Fruit fly (Drosophila melanogaster) whole organism, embryonic: ENCODE data around the gene DIP2.

Experiments used
- CG10654 ChIP-seq: fragments of 200-800 bp; sonication (Bioruptor generic); optimal IDR thresholded peaks from 2 replicates; lab custom pipeline; 2016; ENCODE audit warnings: missing biosample characterization, missing genetic modification characterization
- CG12744 ChIP-seq: fragments of 200-800 bp; sonication (Bioruptor generic); optimal IDR thresholded peaks from 2 replicates; lab custom pipeline; 2016; ENCODE audit warnings: missing biosample characterization, missing genetic modification characterization
- CG1529 ChIP-seq: fragments of 200-800 bp; sonication (Bioruptor generic); optimal IDR thresholded peaks from 3 replicates; lab custom pipeline; 2018; ENCODE audit warnings: missing biosample characterization, missing genetic modification characterization
- CG1647 ChIP-seq: fragments of 200-800 bp; sonication (Bioruptor generic); optimal IDR thresholded peaks from 3 replicates; lab custom pipeline; 2016; ENCODE audit warnings: missing biosample characterization, missing genetic modification characterization
- CG31388 ChIP-seq: fragments of 200-800 bp; sonication (Bioruptor generic); optimal IDR thresholded peaks from 2 replicates; lab custom pipeline; 2016; ENCODE audit warnings: missing biosample characterization, missing genetic modification characterization
- CG4282 ChIP-seq: fragments of 200-800 bp; sonication (Bioruptor generic); optimal IDR thresholded peaks from 2 replicates; lab custom pipeline; 2016; ENCODE audit warnings: missing biosample characterization, missing genetic modification characterization
- CG7786 ChIP-seq: fragments of 200-800 bp; sonication (Bioruptor generic); optimal IDR thresholded peaks from 2 replicates; lab custom pipeline; 2016; ENCODE audit warnings: missing biosample characterization, missing genetic modification characterization
- CG9215 ChIP-seq: fragments of 200-800 bp; sonication (Bioruptor generic); IDR thresholded peaks from 2 replicates; pipeline ENCODE4 v1.3.6; 2022; ENCODE audit warnings: missing biosample characterization, missing genetic modification characterization
- CG9437 ChIP-seq: fragments of 200-800 bp; sonication (Bioruptor generic); optimal IDR thresholded peaks from 2 replicates; lab custom pipeline; 2018; ENCODE audit warnings: missing biosample characterization, mild to moderate bottlenecking, missing genetic modification characterization
- Dref ChIP-seq: fragments of 200-800 bp; sonication (Bioruptor generic); IDR thresholded peaks from 2 replicates; pipeline ENCODE4 v1.3.6; 2022; ENCODE audit warnings: missing biosample characterization, missing genetic modification characterization
- HLH3B ChIP-seq: fragments of 200-800 bp; sonication (Bioruptor generic); IDR thresholded peaks from 2 replicates; pipeline ENCODE4 v1.3.6; 2022; ENCODE audit warnings: missing biosample characterization, missing genetic modification characterization
- Rx ChIP-seq: fragments of 200-800 bp; sonication (Bioruptor generic); IDR thresholded peaks from 2 replicates; pipeline ENCODE4 v1.3.6; 2022; ENCODE audit warnings: missing biosample characterization, missing genetic modification characterization
- Sox100B ChIP-seq: fragments of 200-800 bp; sonication (Bioruptor generic); optimal IDR thresholded peaks from 3 replicates; lab custom pipeline; 2018; ENCODE audit warnings: missing biosample characterization, mild to moderate bottlenecking, missing genetic modification characterization
- crc ChIP-seq: fragments of 200-800 bp; sonication (Bioruptor generic); optimal IDR thresholded peaks from 2 replicates; lab custom pipeline; 2016; ENCODE audit warnings: missing biosample characterization, missing genetic modification characterization
- klu ChIP-seq: fragments of 200-800 bp; sonication (Bioruptor generic); IDR thresholded peaks from 2 replicates; pipeline ENCODE4 v1.3.6; 2022; ENCODE audit warnings: missing biosample characterization, missing genetic modification characterization
- lilli ChIP-seq: fragments of 200-800 bp; sonication (Bioruptor generic); optimal IDR thresholded peaks from 3 replicates; lab custom pipeline; 2016; ENCODE audit warnings: missing biosample characterization, missing genetic modification characterization
- lola ChIP-seq, 3 experiments: fragments of >200 bp in 2 of 3; fragments of 200-800 bp in 1 of 3; sonication (Bioruptor generic) in 1 of 3; optimal IDR thresholded peaks; 2 replicates each; lab custom pipeline; 2017 to 2019; ENCODE audit warnings: missing biosample characterization in 3 of 3, missing genetic modification characterization in 3 of 3, mild to moderate bottlenecking in 1 of 3, moderate library complexity in 1 of 3
- luna ChIP-seq: fragments of 200-800 bp; sonication (Bioruptor generic); optimal IDR thresholded peaks from 2 replicates; lab custom pipeline; 2016; ENCODE audit warnings: missing biosample characterization, missing genetic modification characterization
- otp ChIP-seq: fragments of 200-800 bp; sonication (Bioruptor generic); IDR thresholded peaks from 3 replicates; pipeline ENCODE4, ENCODE4 v1.3.6; 2022; ENCODE audit warnings: missing biosample characterization, missing genetic modification characterization
- p53 ChIP-seq: fragments of 200-800 bp; sonication (Bioruptor generic); optimal IDR thresholded peaks from 2 replicates; lab custom pipeline; 2016; ENCODE audit warnings: missing biosample characterization, missing genetic modification characterization
- pho ChIP-seq: fragments of 200-800 bp; sonication (Bioruptor generic); optimal IDR thresholded peaks from 2 replicates; lab custom pipeline; 2016; ENCODE audit warnings: missing biosample characterization, missing genetic modification characterization
- pita ChIP-seq: fragments of 200-800 bp; sonication (Bioruptor generic); optimal IDR thresholded peaks from 2 replicates; lab custom pipeline; 2017; ENCODE audit warnings: missing biosample characterization, mild to moderate bottlenecking, missing genetic modification characterization
- twi ChIP-seq: fragments of 200-800 bp; optimal IDR thresholded peaks from 2 replicates; lab custom pipeline; 2019; ENCODE audit warnings: missing biosample characterization, mild to moderate bottlenecking, missing genetic modification characterization, moderate library complexity
- zfh1 ChIP-seq: fragments of 200-800 bp; sonication (Bioruptor generic); IDR thresholded peaks from 3 replicates; pipeline ENCODE4 v1.3.6; 2022; ENCODE audit warnings: missing biosample characterization, missing genetic modification characterization

DIP2 gene

DNA sequence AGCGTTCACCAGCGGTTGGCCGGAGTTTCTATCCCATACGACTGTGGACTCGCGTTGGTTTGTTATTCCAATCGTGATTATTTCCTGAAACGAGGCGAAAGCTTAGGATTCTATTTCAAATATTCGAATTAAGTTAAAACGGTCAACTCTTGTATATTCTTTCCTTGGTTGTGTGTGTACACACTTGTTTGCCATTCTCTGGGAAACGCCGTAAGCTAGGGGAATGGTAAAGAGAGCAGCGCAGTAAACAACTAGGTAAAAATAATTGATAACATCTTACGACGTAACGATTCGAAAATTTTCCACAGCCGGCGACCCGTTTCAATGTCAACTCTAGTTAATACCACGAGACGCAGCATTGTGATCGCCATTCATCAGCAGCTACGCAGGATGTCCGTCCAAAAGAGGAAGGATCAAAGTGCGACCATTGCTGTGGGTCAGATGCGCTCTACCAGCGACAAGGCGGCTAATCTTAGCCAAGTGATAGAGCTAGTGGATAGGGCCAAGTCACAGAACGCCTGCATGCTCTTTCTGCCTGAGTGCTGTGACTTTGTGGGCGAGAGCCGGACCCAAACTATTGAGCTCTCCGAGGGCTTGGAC, 54.1 kb downstream of the DIP2 start, which contains the start of gene NitFhit (continued):
- TF ChIP-seq luna: no peak
- TF ChIP-seq CG9215 (GFP tag; lab: Robert Waterston, UW): no peak
- no peak for TF ChIP-seq CG1647
- TF ChIP-seq pho (GFP tag; lab: Kevin White, UChicago): no peak
- TF ChIP-seq twi (tag; lab: Kevin White, UChicago): no peak
- TF ChIP-seq CG12744: no peak
- TF ChIP-seq lilli (GFP tag; lab: Kevin White, UChicago): no peak
- TF ChIP-seq crc (GFP tag; lab: Kevin White, UChicago): no peak
- TF ChIP-seq Dref (GFP tag; lab: Robert Waterston, UW): no peak
- no peak for TF ChIP-seq HLH3B
- no peak for TF ChIP-seq Sox100B (GFP tag; lab: Kevin White, UChicago)
- TF ChIP-seq p53: no peak
- TF ChIP-seq otp (GFP tag; lab: Robert Waterston, UW): no peak
- no peak for TF ChIP-seq klu (GFP tag; lab: Robert Waterston, UW)
- TF ChIP-seq zfh1 (GFP tag; lab: Robert Waterston, UW): no peak
- no peak for TF ChIP-seq CG10654
- no peak for TF ChIP-seq Rx (GFP tag; lab: Robert Waterston, UW)
- TF ChIP-seq CG31388 (GFP tag; lab: Kevin White, UChicago): no peak
- TF ChIP-seq CG9437 (GFP tag; lab: Kevin White, UChicago): peak; percentile 96
- TF ChIP-seq CG4282 (GFP tag; lab: Kevin White, UChicago): no peak
- no peak for TF ChIP-seq pita
- no peak for TF ChIP-seq CG7786
- no peak for TF ChIP-seq CG1529 (GFP tag; lab: Kevin White, UChicago)
- TF ChIP-seq lola (GFP tag; optimal IDR thresholded peaks at IDR 0.05; lab: Kevin White, UChicago): no peak
